Worm (Caenorhabditis elegans) whole organism, L4/young adult: ENCODE data around the gene C36A4.11.

Source experiments
- dao-5 ChIP-seq: sonication (generic microtip); optimal IDR thresholded peaks from 2 replicates; lab custom pipeline; 2016; ENCODE audit warnings: missing genotype, missing genetic modification characterization, moderate library complexity, missing compliant biosample characterization
- him-1 ChIP-seq: sonication (generic microtip); optimal IDR thresholded peaks from 2 replicates; lab custom pipeline; 2016; ENCODE audit warnings: missing genotype, missing genetic modification reagents, missing genetic modification characterization, missing compliant biosample characterization

ce11 chrIII:3873424-3873823, 33.0 kb downstream of the C36A4.11 start:
- TF ChIP-seq him-1 (tag; lab: Kevin White, UChicago), result no peak
- TF ChIP-seq dao-5 (tag; lab: Kevin White, UChicago), result no peak
